Worm (Caenorhabditis elegans): Measurements from ENCODE around the gene daf-9.

DNA sequence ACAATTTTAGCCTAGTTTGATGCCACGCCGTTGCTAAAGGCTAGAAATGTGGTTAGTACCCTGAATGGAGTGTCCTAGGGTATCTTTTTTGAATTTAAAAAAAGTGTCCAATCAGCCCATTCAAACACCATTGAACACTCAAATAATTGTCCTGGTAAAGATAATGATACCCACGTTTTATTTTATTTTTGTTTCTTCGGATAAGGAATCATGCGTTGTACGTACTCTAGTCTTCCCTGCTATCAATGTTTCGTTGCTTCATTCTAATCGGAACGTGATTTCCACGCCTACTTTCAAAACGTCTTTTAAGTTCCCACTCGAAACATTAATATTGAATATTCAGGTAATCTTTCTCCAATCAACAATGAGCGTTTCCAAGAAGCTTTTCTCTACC is 43.9 kb downstream of the daf-9 start, which contains the start of gene got-2.2:
- TF ChIP-seq B0310.2 (tag; optimal IDR thresholded peaks at IDR 0.05) (no peak), tbx-37 (GFP tag; conservative IDR thresholded peaks at IDR 0.05) (no peak), ama-1 (optimal IDR thresholded peaks at IDR 0.05) (no peak), hnd-1 (tag; optimal IDR thresholded peaks at IDR 0.05) (no peak)
